Fruit fly (Drosophila melanogaster) whole organism, embryonic: ENCODE results near the gene tex.

Experiments
- Aef1 ChIP-seq: fragments of 200-800 bp; sonication (Bioruptor generic); IDR thresholded peaks from 3 replicates; pipeline ENCODE4 v1.3.6; 2022; ENCODE audit warnings: missing biosample characterization, missing genetic modification characterization
- Atf-2 ChIP-seq: fragments of 200-800 bp; sonication (Bioruptor generic); optimal IDR thresholded peaks from 2 replicates; lab custom pipeline; 2016; ENCODE audit warnings: missing biosample characterization, missing genetic modification characterization
- CG10267 ChIP-seq: fragments of 200-800 bp; sonication (Bioruptor generic); optimal IDR thresholded peaks from 2 replicates; lab custom pipeline; 2018; ENCODE audit warnings: missing biosample characterization, mild to moderate bottlenecking, missing genetic modification characterization, moderate library complexity
- CG10431 ChIP-seq: fragments of 200-800 bp; sonication (Bioruptor generic); optimal IDR thresholded peaks from 3 replicates; lab custom pipeline; 2018; ENCODE audit warnings: missing biosample characterization, mild to moderate bottlenecking, missing genetic modification characterization
- CG10959 ChIP-seq: fragments of 200-800 bp; sonication (Bioruptor generic); IDR thresholded peaks from 2 replicates; pipeline ENCODE4 v1.3.6; 2022; ENCODE audit warnings: missing biosample characterization, missing genetic modification characterization
- CG11504 ChIP-seq: fragments of 200-800 bp; sonication (Bioruptor generic); optimal IDR thresholded peaks from 3 replicates; lab custom pipeline; 2019; ENCODE audit warnings: missing biosample characterization, mild to moderate bottlenecking, missing genetic modification characterization, moderate library complexity
- CG1233 ChIP-seq: fragments of 200-800 bp; sonication (Bioruptor generic); optimal IDR thresholded peaks from 4 replicates; lab custom pipeline; 2018; ENCODE audit warnings: missing biosample characterization, mild to moderate bottlenecking, missing genetic modification characterization
- CG15073 ChIP-seq: fragments of 200-800 bp; sonication (Bioruptor generic); optimal IDR thresholded peaks from 2 replicates; lab custom pipeline; 2016; ENCODE audit warnings: missing biosample characterization, missing genetic modification characterization
- CG15601 ChIP-seq: fragments of 200-800 bp; sonication (Bioruptor generic); optimal IDR thresholded peaks from 3 replicates; lab custom pipeline; 2019; ENCODE audit warnings: missing biosample characterization, mild to moderate bottlenecking, missing genetic modification characterization, moderate library complexity
- CG16779 ChIP-seq: fragments of 200-800 bp; sonication (Bioruptor generic); IDR thresholded peaks from 2 replicates; pipeline ENCODE4 v1.3.6; 2022; ENCODE audit warnings: missing biosample characterization, missing genetic modification characterization
- CG16863 ChIP-seq: fragments of 200-800 bp; sonication (Bioruptor generic); optimal IDR thresholded peaks from 3 replicates; lab custom pipeline; 2016; ENCODE audit warnings: missing biosample characterization, missing genetic modification characterization
- CG1792 ChIP-seq: fragments of 200-800 bp; sonication (Bioruptor generic); optimal IDR thresholded peaks from 2 replicates; lab custom pipeline; 2016; ENCODE audit warnings: missing biosample characterization, missing genetic modification characterization
- CG2116 ChIP-seq: fragments of 200-800 bp; sonication (Bioruptor generic); optimal IDR thresholded peaks from 3 replicates; lab custom pipeline; 2018; ENCODE audit warnings: missing biosample characterization, mild to moderate bottlenecking, missing genetic modification characterization
- CG2199 ChIP-seq: fragments of 200-800 bp; sonication (Bioruptor generic); IDR thresholded peaks from 3 replicates; pipeline ENCODE4 v1.3.6; 2022; ENCODE audit warnings: missing biosample characterization, missing genetic modification characterization
- CG3407 ChIP-seq: fragments of 200-800 bp; sonication (Bioruptor generic); optimal IDR thresholded peaks from 2 replicates; lab custom pipeline; 2018; ENCODE audit warnings: missing biosample characterization, mild to moderate bottlenecking, missing genetic modification characterization
- CG4328 ChIP-seq: fragments of 200-800 bp; sonication (Bioruptor generic); optimal IDR thresholded peaks from 3 replicates; lab custom pipeline; 2017; ENCODE audit warnings: missing biosample characterization, missing genetic modification reagents, missing genetic modification characterization
- CG7786 ChIP-seq: fragments of 200-800 bp; sonication (Bioruptor generic); optimal IDR thresholded peaks from 2 replicates; lab custom pipeline; 2016; ENCODE audit warnings: missing biosample characterization, missing genetic modification characterization
- CG7987 ChIP-seq: fragments of 200-800 bp; sonication (Bioruptor generic); optimal IDR thresholded peaks from 2 replicates; lab custom pipeline; 2018; ENCODE audit warnings: missing biosample characterization, mild to moderate bottlenecking, missing genetic modification characterization, moderate library complexity
- CG8944 ChIP-seq: fragments of 200-800 bp; sonication (Bioruptor generic); optimal IDR thresholded peaks from 3 replicates; lab custom pipeline; 2016; ENCODE audit warnings: missing biosample characterization, missing genetic modification characterization
- CG9215 ChIP-seq: fragments of 200-800 bp; sonication (Bioruptor generic); IDR thresholded peaks from 2 replicates; pipeline ENCODE4 v1.3.6; 2022; ENCODE audit warnings: missing biosample characterization, missing genetic modification characterization
- D ChIP-seq, 2 experiments: fragments of 200-800 bp in 1 of 2; fragments of >200 bp in 1 of 2; sonication (Bioruptor generic) in 1 of 2; optimal IDR thresholded peaks; 2 replicates in 1 of 2; 3 replicates in 1 of 2; lab custom pipeline; 2017; ENCODE audit warnings: mild to moderate bottlenecking in 1 of 2, missing biosample characterization in 1 of 2, missing genetic modification characterization in 1 of 2, missing genetic modification reagents in 1 of 2
- Elba2 ChIP-seq: fragments of 200-800 bp; sonication (Bioruptor generic); optimal IDR thresholded peaks from 3 replicates; lab custom pipeline; 2016; ENCODE audit warnings: missing biosample characterization, missing genetic modification characterization
- Hand ChIP-seq: fragments of 200-800 bp; sonication (Bioruptor generic); optimal IDR thresholded peaks from 2 replicates; lab custom pipeline; 2017; ENCODE audit warnings: mild to moderate bottlenecking, missing biosample characterization, missing genetic modification reagents, missing genetic modification characterization
- Hr39 ChIP-seq: fragments of >200 bp; optimal IDR thresholded peaks from 2 replicates; lab custom pipeline; 2017
- MESR4 ChIP-seq: fragments of 200-800 bp; sonication (Bioruptor generic); optimal IDR thresholded peaks from 2 replicates; lab custom pipeline; 2018; ENCODE audit warnings: missing biosample characterization, mild to moderate bottlenecking, missing genetic modification characterization, moderate library complexity
- Meics ChIP-seq: fragments of 200-800 bp; sonication (Bioruptor generic); optimal IDR thresholded peaks from 2 replicates; lab custom pipeline; 2017; ENCODE audit warnings: missing biosample characterization, mild to moderate bottlenecking, missing genetic modification characterization
- Ptx1 ChIP-seq: fragments of 200-800 bp; sonication (Bioruptor generic); IDR thresholded peaks from 2 replicates; pipeline ENCODE4 v1.3.6; 2022; ENCODE audit warnings: missing biosample characterization, missing genetic modification characterization
- Side ChIP-seq: fragments of 200-800 bp; sonication (Bioruptor generic); optimal IDR thresholded peaks from 2 replicates; lab custom pipeline; 2016; ENCODE audit warnings: missing biosample characterization, missing genetic modification characterization
- Ssrp ChIP-seq: fragments of 200-800 bp; sonication (Bioruptor generic); optimal IDR thresholded peaks from 2 replicates; lab custom pipeline; 2018; ENCODE audit warnings: missing biosample characterization, mild to moderate bottlenecking, missing genetic modification characterization, moderate library complexity
- aop ChIP-seq: fragments of 200-800 bp; sonication (Bioruptor generic); IDR thresholded peaks from 2 replicates; pipeline ENCODE4 v1.3.6; 2022; ENCODE audit warnings: missing biosample characterization, missing genetic modification characterization
- bigmax ChIP-seq: fragments of 200-800 bp; sonication (Bioruptor generic); optimal IDR thresholded peaks from 2 replicates; lab custom pipeline; 2018; ENCODE audit warnings: missing biosample characterization, mild to moderate bottlenecking, missing genetic modification characterization
- bowl ChIP-seq: fragments of 200-800 bp; sonication (Bioruptor generic); IDR thresholded peaks from 2 replicates; pipeline ENCODE4 v1.3.6; 2022; ENCODE audit warnings: missing biosample characterization, missing genetic modification characterization
- eve ChIP-seq, 2 experiments: fragments of >200 bp; optimal IDR thresholded peaks; 2 replicates each; lab custom pipeline; 2017; ENCODE audit warnings: missing biosample characterization in 2 of 2, missing genetic modification characterization in 2 of 2
- eyg ChIP-seq: fragments of 200-800 bp; sonication (Bioruptor generic); optimal IDR thresholded peaks from 3 replicates; lab custom pipeline; 2016; ENCODE audit warnings: missing biosample characterization, missing genetic modification characterization
- grn ChIP-seq: fragments of 200-800 bp; sonication (Bioruptor generic); optimal IDR thresholded peaks from 3 replicates; lab custom pipeline; 2017; ENCODE audit warnings: missing biosample characterization, missing genetic modification characterization
- gsb-n ChIP-seq: fragments of 200-800 bp; sonication (Bioruptor generic); optimal IDR thresholded peaks from 3 replicates; lab custom pipeline; 2018; ENCODE audit warnings: missing biosample characterization, mild to moderate bottlenecking, missing genetic modification characterization
- hbn ChIP-seq: fragments of 200-800 bp; sonication (Bioruptor generic); IDR thresholded peaks from 2 replicates; pipeline ENCODE4 v1.3.6; 2022; ENCODE audit warnings: missing biosample characterization, missing genetic modification characterization; ENCODE audit not compliant: partially characterized antibody
- kni ChIP-seq: fragments of 200-800 bp; sonication (Bioruptor generic); optimal IDR thresholded peaks from 3 replicates; lab custom pipeline; 2017; ENCODE audit warnings: mild to moderate bottlenecking, missing biosample characterization, missing genetic modification reagents, missing genetic modification characterization
- nau ChIP-seq: fragments of 200-800 bp; sonication (Bioruptor generic); optimal IDR thresholded peaks from 3 replicates; lab custom pipeline; 2017; ENCODE audit warnings: missing biosample characterization, mild to moderate bottlenecking, missing genetic modification characterization, missing genetic modification reagents
- pan ChIP-seq, 4 experiments: fragments of >200 bp in 3 of 4; fragments of 200-800 bp in 1 of 4; sonication (Bioruptor generic) in 1 of 4; optimal IDR thresholded peaks in 3 of 4; IDR thresholded peaks in 1 of 4; 2 replicates each; pipeline versions ENCODE4 v1.3.6 to Lab custom; 2017 to 2022; ENCODE audit warnings: missing biosample characterization in 2 of 4, missing genetic modification characterization in 2 of 4, mixed read lengths in 1 of 4
- pum ChIP-seq: fragments of 200-800 bp; sonication (Bioruptor generic); optimal IDR thresholded peaks from 2 replicates; lab custom pipeline; 2016; ENCODE audit warnings: missing biosample characterization, missing genetic modification characterization
- ro ChIP-seq: fragments of 200-800 bp; sonication (Bioruptor generic); IDR thresholded peaks from 2 replicates; pipeline ENCODE4 v1.3.6; 2022; ENCODE audit warnings: missing biosample characterization, missing genetic modification characterization
- row ChIP-seq: fragments of 200-800 bp; sonication (Bioruptor generic); IDR thresholded peaks from 3 replicates; pipeline ENCODE4 v1.3.6; 2022; ENCODE audit warnings: missing biosample characterization, missing genetic modification characterization
- schlank ChIP-seq: fragments of 200-800 bp; sonication (Bioruptor generic); optimal IDR thresholded peaks from 2 replicates; lab custom pipeline; 2018; ENCODE audit warnings: missing biosample characterization, mild to moderate bottlenecking, missing genetic modification characterization
- scrt ChIP-seq: fragments of 200-800 bp; sonication (Bioruptor generic); optimal IDR thresholded peaks from 2 replicates; lab custom pipeline; 2018; ENCODE audit warnings: missing biosample characterization, mild to moderate bottlenecking, missing genetic modification characterization, moderate library complexity
- sd ChIP-seq: fragments of 200-800 bp; sonication (Bioruptor generic); optimal IDR thresholded peaks from 3 replicates; lab custom pipeline; 2018; ENCODE audit warnings: missing biosample characterization, mild to moderate bottlenecking, missing genetic modification characterization, moderate library complexity
- so ChIP-seq: fragments of 200-800 bp; sonication (Bioruptor generic); IDR thresholded peaks from 3 replicates; pipeline ENCODE4 v1.3.6; 2022; ENCODE audit warnings: missing biosample characterization, missing genetic modification characterization
- unc-4 ChIP-seq: fragments of 200-800 bp; sonication (Bioruptor generic); IDR thresholded peaks from 2 replicates; pipeline ENCODE4 v1.3.6; 2022; ENCODE audit warnings: missing biosample characterization, missing genetic modification characterization; ENCODE audit not compliant: partially characterized antibody
- unpg ChIP-seq: fragments of 200-800 bp; sonication (Bioruptor generic); optimal IDR thresholded peaks from 3 replicates; lab custom pipeline; 2018; ENCODE audit warnings: missing biosample characterization, mild to moderate bottlenecking, missing genetic modification characterization, moderate library complexity
- vfl ChIP-seq: fragments of 200-800 bp; sonication (Bioruptor generic); optimal IDR thresholded peaks from 2 replicates; lab custom pipeline; 2016; ENCODE audit warnings: missing biosample characterization, missing genetic modification characterization
- zf30C ChIP-seq: fragments of 200-800 bp; sonication (Bioruptor generic); optimal IDR thresholded peaks from 3 replicates; lab custom pipeline; 2018; ENCODE audit warnings: missing biosample characterization, mild to moderate bottlenecking, missing genetic modification characterization

tex gene

dm6 chr3R:8305110-8305509 lies 3.3 kb downstream of the tex start, which contains the start of gene Sgt1 (continued):
- TF ChIP-seq CG15601 (tag; lab: Kevin White, UChicago) (peak; percentile 59), eyg (GFP tag; lab: Kevin White, UChicago) (no peak), CG4328 (GFP tag; lab: Kevin White, UChicago) (peak; percentile 38), scrt (GFP tag; lab: Kevin White, UChicago) (no peak), CG7987 (GFP tag; lab: Kevin White, UChicago) (peak; percentile 39), Hr39 (no peak), CG2116 (peak; percentile 84), CG8944 (GFP tag; lab: Kevin White, UChicago) (peak; percentile 33), MESR4 (GFP tag; lab: Kevin White, UChicago) (peak; percentile 94), grn (no peak), Ptx1 (GFP tag; lab: Robert Waterston, UW) (no peak), Hand (GFP tag; lab: Kevin White, UChicago) (no peak), CG11504 (no peak), so (GFP tag; lab: Robert Waterston, UW) (0 out of 3 replicates have a peak, but pooled peaks have one; percentile 24), Side (GFP tag; lab: Kevin White, UChicago) (peak; percentile 26), Ssrp (tag; lab: Kevin White, UChicago) (no peak), bowl (no peak), CG16863 (GFP tag; lab: Kevin White, UChicago) (peak; percentile 48), Aef1 (GFP tag; lab: Robert Waterston, UW) (0 out of 3 replicates have a peak, but pooled peaks have one; percentile 25), D (optimal IDR thresholded peaks at IDR 0.05; lab: Kevin White, UChicago) (no peak), D (GFP tag; optimal IDR thresholded peaks at IDR 0.05; lab: Kevin White, UChicago) (no peak), CG1792 (GFP tag; lab: Kevin White, UChicago) (peak; percentile 57), row (GFP tag; lab: Robert Waterston, UW) (peak; percentile 41; the same call in 2 of the 3 replicates), unpg (GFP tag; lab: Kevin White, UChicago) (no peak), CG10959 (no peak), vfl (peak; percentile 72), nau (no peak), zf30C (GFP tag; lab: Kevin White, UChicago) (no peak), eve (GFP tag; optimal IDR thresholded peaks at IDR 0.05; lab: Kevin White, UChicago) (no peak), schlank (tag; lab: Kevin White, UChicago) (no peak), hbn (GFP tag; lab: Robert Waterston, UW) (peak; percentile 70), Meics (GFP tag; lab: Kevin White, UChicago) (no peak), sd (tag; lab: Kevin White, UChicago) (peak; percentile 47), CG16779 (no peak), pan (optimal IDR thresholded peaks at IDR 0.05; lab: Kevin White, UChicago) (no peak), pan (GFP tag; optimal IDR thresholded peaks at IDR 0.05 in 1 of 2, IDR thresholded peaks at IDR 0.05 in 1 of 2) (no peak), gsb-n (tag; lab: Kevin White, UChicago) (no peak), CG7786 (GFP tag; lab: Kevin White, UChicago) (peak; percentile 47), CG10431 (GFP tag; lab: Kevin White, UChicago) (no peak), CG9215 (no peak), CG15073 (no peak), kni (no peak), bigmax (GFP tag; lab: Kevin White, UChicago) (peak; percentile 50), unc-4 (GFP tag; lab: Robert Waterston, UW) (peak; percentile 78), CG1233 (no peak), CG10267 (tag; lab: Kevin White, UChicago) (peak; percentile 98), CG3407 (GFP tag; lab: Kevin White, UChicago) (no peak), Elba2 (no peak), aop (GFP tag; lab: Robert Waterston, UW) (no peak), ro (GFP tag; lab: Robert Waterston, UW) (no peak), pum (GFP tag; lab: Kevin White, UChicago) (peak; percentile 12), CG2199 (GFP tag; lab: Robert Waterston, UW) (no peak), Atf-2 (GFP tag; lab: Kevin White, UChicago) (no peak)
